Worm (Caenorhabditis elegans) whole organism, L4/young adult: Measurements from ENCODE around the gene ifas-3.
A peak's percentile ranks its signal among the peaks of the same experiment; 100 is the strongest.

ENCODE experiments used
- W03F9.2 ChIP-seq: fragments of 150-350 bp; optimal IDR thresholded peaks from 2 replicates; lab custom pipeline; 2014; ENCODE audit warnings: missing biosample characterization, missing genetic modification characterization
- dao-5 ChIP-seq: sonication (generic microtip); optimal IDR thresholded peaks from 2 replicates; lab custom pipeline; 2016; ENCODE audit warnings: missing genotype, missing genetic modification characterization, moderate library complexity, missing compliant biosample characterization
- him-1 ChIP-seq: sonication (generic microtip); optimal IDR thresholded peaks from 2 replicates; lab custom pipeline; 2016; ENCODE audit warnings: missing genotype, missing genetic modification reagents, missing genetic modification characterization, missing compliant biosample characterization

The ifas-3 gene

DNA sequence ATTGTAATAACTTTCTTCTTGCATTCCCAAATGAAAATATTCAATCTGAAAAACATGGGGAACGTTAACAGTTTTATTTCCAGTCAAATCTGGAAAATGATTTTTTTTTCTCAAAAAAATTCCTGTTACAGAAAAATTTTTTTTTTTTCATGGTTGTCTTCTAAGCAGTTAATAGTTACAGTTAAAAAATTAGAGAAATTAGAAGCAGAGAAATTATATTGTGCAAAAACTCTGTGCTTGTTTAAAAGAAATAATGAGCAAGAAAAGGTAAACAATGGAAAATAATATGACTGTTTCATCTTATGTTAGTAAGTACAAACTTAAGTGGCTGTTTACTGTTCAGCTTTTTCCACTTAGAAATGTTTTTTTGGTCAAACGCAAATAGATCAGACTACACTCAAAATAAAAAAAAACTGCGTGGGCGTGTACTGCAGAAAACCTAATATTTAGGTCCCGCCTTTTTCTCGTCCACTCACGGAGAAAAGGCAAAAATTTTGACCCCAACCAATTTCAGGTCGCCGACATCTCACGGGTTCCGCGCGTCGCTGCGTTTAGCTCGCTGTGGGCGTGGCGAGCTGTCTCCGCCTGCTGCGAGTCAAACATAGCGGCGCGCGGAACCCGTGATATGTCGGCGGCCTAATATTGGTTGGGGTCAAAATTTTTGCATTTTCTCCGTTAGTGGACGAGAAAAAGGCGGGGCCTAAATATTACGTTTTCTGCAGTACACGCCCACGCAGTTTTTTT, at the start of gene ifas-3:
TSS of gene ifas-3 (minus strand) at position 51 of the 744 bp plus-strand sequence.
- TF ChIP-seq him-1 (tag; lab: Kevin White, UChicago) (no peak), W03F9.2 (no peak), dao-5 (no peak)

- TF ChIP-seq dao-5 (no peak), him-1 (tag; lab: Kevin White, UChicago) (no peak), W03F9.2 (no peak)
Measured at ce11 chrIV:15999692-16000091, 49.0 kb upstream of the ifas-3 start.

ce11 chrIV:15997906-15998305, 47.2 kb upstream of the ifas-3 start:
- TF ChIP-seq him-1 (tag; lab: Kevin White, UChicago), result no peak
- no peak for TF ChIP-seq dao-5
- no peak for TF ChIP-seq W03F9.2

ce11 chrIV:15994505-15994904, 43.8 kb upstream of the ifas-3 start, which contains the start of gene Y105C5B.20:
Y105C5B.20 (minus strand) TSS chrIV:15994605.
- TF ChIP-seq dao-5, result no peak
- TF ChIP-seq him-1 (tag; lab: Kevin White, UChicago), result no peak
- TF ChIP-seq W03F9.2, result no peak

DNA sequence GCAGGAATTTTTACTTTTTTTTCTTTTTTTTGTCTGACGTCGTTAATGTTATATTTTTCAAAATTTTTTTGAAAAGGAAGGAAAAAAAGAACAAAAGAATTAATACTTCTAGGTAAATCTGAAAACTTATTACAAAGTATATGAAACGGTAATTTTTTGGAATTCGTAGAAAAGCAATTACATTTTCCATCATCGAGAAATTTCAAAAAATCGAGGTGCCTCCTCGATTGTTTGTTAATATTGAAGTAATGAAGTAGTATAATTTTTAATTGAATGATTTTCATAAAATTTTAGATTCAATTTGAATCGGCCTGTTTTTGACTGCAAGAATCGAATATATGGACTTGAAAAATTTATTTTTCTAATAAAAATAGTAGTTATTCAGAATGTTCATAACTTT, 40.7 kb upstream of the ifas-3 start:
- no peak for TF ChIP-seq W03F9.2
- TF ChIP-seq dao-5, result no peak
- TF ChIP-seq him-1 (tag; lab: Kevin White, UChicago), result no peak

- no peak for TF ChIP-seq him-1 (tag; lab: Kevin White, UChicago)
- TF ChIP-seq W03F9.2, result peak; percentile 40
Measured at ce11 chrIV:15983920-15984631, 33.4 kb upstream of the ifas-3 start, which contains the start of gene Y105C5B.19. Y105C5B.19 (minus strand) TSS chrIV:15983970.

DNA sequence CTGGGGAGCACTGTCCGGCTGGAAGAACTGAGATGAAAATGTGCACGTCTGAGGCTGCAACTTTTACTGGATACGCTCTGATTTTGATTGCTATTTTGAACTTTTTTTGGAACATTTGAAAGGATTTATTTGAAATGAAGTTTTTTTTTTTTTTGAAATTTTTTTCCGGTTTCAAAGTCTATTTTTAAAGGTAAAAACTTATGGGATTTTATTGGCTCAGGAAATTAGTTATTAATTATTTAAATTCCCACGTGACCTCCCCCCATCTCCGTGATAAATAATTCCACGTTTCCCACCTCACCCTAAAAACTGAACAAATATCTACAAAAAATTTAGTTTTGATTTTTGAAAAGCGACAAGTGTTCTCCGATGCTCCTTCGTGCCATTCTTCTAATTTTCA, 13.6 kb upstream of the ifas-3 start, which contains the start of gene Y105C5B.18:
TSS of gene Y105C5B.18 (plus strand) at position 301 of the 400 bp plus-strand sequence.
- no peak for TF ChIP-seq dao-5
- no peak for TF ChIP-seq him-1 (tag; lab: Kevin White, UChicago)
- no peak for TF ChIP-seq W03F9.2

DNA sequence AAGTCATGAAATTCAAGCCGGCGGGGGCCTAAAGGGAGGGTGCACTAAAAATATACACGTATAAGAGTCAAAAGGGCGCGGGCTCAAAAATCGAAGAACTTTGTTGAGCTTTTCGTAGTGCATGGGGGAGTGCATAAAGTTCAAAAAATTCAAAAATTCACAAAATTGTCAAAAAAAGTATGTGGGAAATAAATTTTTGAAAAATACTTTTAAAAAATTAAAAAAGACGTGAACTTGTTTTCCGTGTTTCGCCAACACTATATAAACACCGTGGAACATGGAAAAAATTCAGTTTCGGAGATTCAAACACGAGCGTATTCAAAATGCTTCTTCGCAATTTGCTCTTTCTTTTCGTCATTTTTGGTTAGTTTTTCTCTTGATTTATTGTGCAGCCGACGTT, 12.1 kb upstream of the ifas-3 start, which contains the start of gene Y105C5B.17:
TSS of gene Y105C5B.17 (plus strand) at position 301 of the 400 bp plus-strand sequence.
- TF ChIP-seq him-1 (tag; lab: Kevin White, UChicago) (no peak), W03F9.2 (no peak), dao-5 (no peak)

DNA sequence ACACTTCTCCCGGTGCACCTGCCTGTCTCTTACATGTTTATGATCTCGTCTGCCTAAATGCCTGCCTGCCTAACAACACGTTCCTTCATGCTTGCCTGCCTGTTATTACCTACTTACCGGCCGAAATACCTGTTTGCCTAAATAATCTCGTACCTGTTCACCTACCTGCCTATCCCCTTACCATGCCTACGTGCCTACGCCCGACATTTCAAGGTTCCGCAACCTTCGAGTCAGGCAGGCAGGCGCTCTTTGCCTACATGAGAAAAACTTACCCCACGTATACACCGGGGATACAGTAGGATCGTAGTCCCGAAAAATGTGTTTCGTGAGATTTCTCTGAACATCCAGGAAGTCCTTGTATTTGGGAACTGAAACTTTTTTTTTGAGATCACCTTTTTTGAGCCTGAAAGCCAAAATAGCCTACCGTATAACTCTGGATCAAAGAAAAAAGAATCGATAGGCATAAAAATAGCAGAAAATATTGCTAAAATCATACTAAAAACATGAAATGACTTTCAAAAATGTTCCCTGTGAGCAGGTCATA, 11.6 kb upstream of the ifas-3 start, which contains the start of gene lgc-19:
TSS of gene lgc-19 (minus strand) at position 494 of the 544 bp plus-strand sequence.
- TF ChIP-seq W03F9.2 (no peak), dao-5 (no peak), him-1 (tag; lab: Kevin White, UChicago) (no peak)

- TF ChIP-seq him-1 (tag; lab: Kevin White, UChicago), result no peak
- no peak for TF ChIP-seq W03F9.2
- TF ChIP-seq dao-5, result no peak
Measured at ce11 chrIV:15961069-15961468, 10.4 kb upstream of the ifas-3 start.

- TF ChIP-seq W03F9.2, result no peak
- no peak for TF ChIP-seq dao-5
- no peak for TF ChIP-seq him-1 (tag; lab: Kevin White, UChicago)
Measured at ce11 chrIV:15955349-15955748, 4.7 kb upstream of the ifas-3 start.

ce11 chrIV:15953689-15954088, 3.0 kb upstream of the ifas-3 start:
- no peak for TF ChIP-seq dao-5
- no peak for TF ChIP-seq W03F9.2
- no peak for TF ChIP-seq him-1 (tag; lab: Kevin White, UChicago)

ce11 chrIV:15951640-15952039, 952 bp upstream of the ifas-3 start, which contains the start of gene Y105C5B.15:
Y105C5B.15 (plus strand) TSS chrIV:15951936.
- no peak for TF ChIP-seq him-1 (tag; lab: Kevin White, UChicago)
- TF ChIP-seq dao-5, result no peak
- no peak for TF ChIP-seq W03F9.2

ce11 chrIV:15949995-15950394, 693 bp downstream of the ifas-3 start:
- TF ChIP-seq him-1 (tag; lab: Kevin White, UChicago) (no peak), dao-5 (no peak), W03F9.2 (no peak)
